Worm (Caenorhabditis elegans): ENCODE measurements around the gene tgn-38.

Gene tgn-38

DNA sequence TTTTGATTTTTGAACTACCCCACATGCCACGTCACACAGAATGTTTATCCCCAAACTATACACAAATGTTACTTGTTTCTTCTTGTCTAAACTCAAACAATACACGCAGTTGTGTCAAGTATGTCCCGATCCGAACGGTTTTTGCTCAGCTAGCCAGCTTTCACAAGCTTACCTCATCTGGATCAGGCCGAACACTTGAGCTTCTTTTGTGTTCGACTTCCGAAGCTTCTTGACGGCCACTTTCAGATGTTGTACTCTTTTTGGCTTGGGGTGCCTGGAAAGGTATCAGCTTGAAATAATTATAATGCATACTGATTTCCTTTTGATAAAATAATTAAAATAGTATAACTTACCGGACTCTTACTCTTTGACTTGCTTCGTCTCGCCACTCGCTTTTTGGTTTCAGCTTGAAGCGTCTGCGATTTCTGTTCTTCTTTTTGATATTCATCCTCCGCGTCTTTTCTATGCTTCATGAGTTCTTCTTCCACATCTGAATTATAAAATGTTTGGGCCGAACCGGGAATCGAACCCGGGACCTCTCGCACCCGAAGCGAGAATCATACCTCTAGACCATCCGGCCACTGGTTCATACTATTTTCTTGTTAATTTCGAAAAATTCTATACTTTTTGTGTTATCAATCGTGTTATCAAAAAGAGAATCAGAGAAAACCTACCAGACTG, 23.7 kb downstream of the tgn-38 start (continued):
- TF ChIP-seq ztf-6 (GFP tag; IDR thresholded peaks at IDR 0.05), result no peak

DNA sequence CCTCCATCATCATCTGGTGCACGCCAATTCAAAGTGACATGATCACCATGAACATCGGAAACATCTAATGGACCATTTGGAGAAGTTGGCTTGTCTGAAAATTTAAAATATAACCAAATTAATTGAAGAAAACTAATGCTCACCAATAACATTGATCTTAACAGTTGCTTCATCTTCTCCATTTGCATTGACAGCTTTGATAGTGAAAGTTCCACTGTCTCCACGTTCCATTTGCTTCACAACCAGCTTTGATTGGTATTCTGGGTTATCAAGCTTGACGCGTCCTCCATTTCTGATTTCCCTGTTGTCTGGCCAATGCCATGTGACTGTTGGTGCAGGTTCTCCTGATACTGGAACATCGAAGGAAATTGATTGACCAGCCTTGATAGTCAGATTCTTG, 42.6 kb downstream of the tgn-38 start:
- TF ChIP-seq let-526 (GFP tag; IDR thresholded peaks at IDR 0.05) (no peak), T07F8.4 (tag; optimal IDR thresholded peaks at IDR 0.05) (no peak), ccch-3 (GFP tag; optimal IDR thresholded peaks at IDR 0.05) (no peak), Y79H2A.3 (GFP tag; conservative IDR thresholded peaks at IDR 0.05) (no peak), ets-4 (GFP tag; optimal IDR thresholded peaks at IDR 0.05) (no peak), lin-26 (GFP tag; IDR thresholded peaks at IDR 0.05) (no peak), tlf-1 (GFP tag; optimal IDR thresholded peaks at IDR 0.05) (no peak), lin-35 (GFP tag; optimal IDR thresholded peaks at IDR 0.05) (no peak), hrde-1 (tag; optimal IDR thresholded peaks at IDR 0.05; ENCODE audit: borderline replicate concordance) (no peak), egrh-3 (GFP tag; IDR thresholded peaks at IDR 0.05) (no peak), somi-1 (GFP tag; optimal IDR thresholded peaks at IDR 0.05) (no peak), hmg-1.2 (GFP tag; IDR thresholded peaks at IDR 0.05) (no peak), fkh-3 (tag; optimal IDR thresholded peaks at IDR 0.05) (no peak), pbrm-1 (GFP tag; IDR thresholded peaks at IDR 0.05) (no peak), madf-6 (GFP tag; IDR thresholded peaks at IDR 0.05) (no peak), nhr-120 (GFP tag; IDR thresholded peaks at IDR 0.05) (no peak), lsl-1 (GFP tag; optimal IDR thresholded peaks at IDR 0.05) (no peak), ZK185.1 (tag; optimal IDR thresholded peaks at IDR 0.05; ENCODE audit: poor library complexity, severe bottlenecking) (no peak), nhr-179 (tag; optimal IDR thresholded peaks at IDR 0.05) (no peak), athp-1 (tag; optimal IDR thresholded peaks at IDR 0.05) (no peak)
